Fruit fly (Drosophila melanogaster) whole organism, wandering third instar larva: Measurements from ENCODE around the gene CG13606.

Experiments used
- Abd-B ChIP-seq: fragments of >200 bp; optimal IDR thresholded peaks from 2 replicates; lab custom pipeline; 2017; ENCODE audit warnings: missing biosample characterization, missing genetic modification characterization
- CG32264 ChIP-seq: fragments of 200-800 bp; sonication (Bioruptor generic); optimal IDR thresholded peaks from 2 replicates; lab custom pipeline; 2016; ENCODE audit warnings: missing biosample characterization, missing genetic modification characterization
- CG9705 ChIP-seq: fragments of 200-800 bp; sonication (Bioruptor generic); optimal IDR thresholded peaks from 2 replicates; lab custom pipeline; 2018; ENCODE audit warnings: missing biosample characterization, mild to moderate bottlenecking, missing genetic modification characterization
- CrebA ChIP-seq: fragments of 200-800 bp; sonication (Bioruptor generic); optimal IDR thresholded peaks from 2 replicates; lab custom pipeline; 2016; ENCODE audit warnings: missing biosample characterization, mild to moderate bottlenecking, missing genetic modification characterization, borderline replicate concordance
- Dfd ChIP-seq: fragments of >200 bp; optimal IDR thresholded peaks from 2 replicates; lab custom pipeline; 2017; ENCODE audit warnings: missing biosample characterization, missing genetic modification characterization
- Dif ChIP-seq: fragments of 200-275, 200-300 bp; sonication (Bioruptor generic); optimal IDR thresholded peaks from 2 replicates; lab custom pipeline; 2018; ENCODE audit warnings: missing biosample characterization, missing genetic modification characterization; ENCODE audit not compliant: partially characterized antibody
- GATAd ChIP-seq: sonication (Bioruptor generic); optimal IDR thresholded peaks from 2 replicates; lab custom pipeline; 2016; ENCODE audit warnings: missing biosample characterization, missing genetic modification characterization
- HLH106 ChIP-seq: fragments of 200-800 bp; optimal IDR thresholded peaks from 3 replicates; lab custom pipeline; 2019; ENCODE audit warnings: missing biosample characterization, mild to moderate bottlenecking, missing genetic modification characterization, moderate library complexity
- Hnf4 ChIP-seq: fragments of 200-800 bp; sonication (Bioruptor generic); optimal IDR thresholded peaks from 2 replicates; lab custom pipeline; 2016; ENCODE audit warnings: missing biosample characterization, mild to moderate bottlenecking, missing genetic modification characterization
- Hr78 ChIP-seq: fragments of >200 bp; optimal IDR thresholded peaks from 2 replicates; lab custom pipeline; 2017; ENCODE audit warnings: missing biosample characterization, missing genetic modification characterization
- Hr83 ChIP-seq: fragments of 200-300 bp; sonication (Bioruptor generic); optimal IDR thresholded peaks from 2 replicates; lab custom pipeline; 2016; ENCODE audit warnings: missing biosample characterization, mild to moderate bottlenecking, missing genetic modification characterization, moderate library complexity; ENCODE audit not compliant: poor library complexity, severe bottlenecking
- Jra ChIP-seq: sonication (Bioruptor generic); optimal IDR thresholded peaks from 2 replicates; lab custom pipeline; 2016; ENCODE audit warnings: missing biosample characterization, missing genetic modification characterization
- Mio ChIP-seq: sonication (Bioruptor generic); optimal IDR thresholded peaks from 2 replicates; lab custom pipeline; 2016; ENCODE audit warnings: missing biosample characterization, missing genetic modification characterization
- Myc ChIP-seq: fragments of >200 bp; optimal IDR thresholded peaks from 2 replicates; lab custom pipeline; 2017
- N ChIP-seq: fragments of >200 bp; optimal IDR thresholded peaks from 2 replicates; lab custom pipeline; 2018; ENCODE audit warnings: missing biosample characterization, missing external identifiers, missing genetic modification characterization
- OdsH ChIP-seq: fragments of 200-800 bp; sonication (Bioruptor generic); optimal IDR thresholded peaks from 2 replicates; lab custom pipeline; 2016; ENCODE audit warnings: missing biosample characterization, mild to moderate bottlenecking, missing genetic modification characterization
- Rel ChIP-seq, 2 experiments: fragments of 200-800 bp; sonication (Bioruptor generic) in 1 of 2; optimal IDR thresholded peaks; 2 replicates in 1 of 2; 3 replicates in 1 of 2; lab custom pipeline; 2016 to 2019; ENCODE audit warnings: mild to moderate bottlenecking in 2 of 2, missing biosample characterization in 2 of 2, missing genetic modification characterization in 2 of 2, moderate library complexity in 1 of 2
- Sp1 ChIP-seq: fragments of 200-800 bp; sonication (Bioruptor generic); optimal IDR thresholded peaks from 3 replicates; lab custom pipeline; 2019; ENCODE audit warnings: missing biosample characterization, mild to moderate bottlenecking, missing genetic modification characterization, moderate library complexity
- Vsx2 ChIP-seq: fragments of 200-300, 225-300 bp; sonication (Bioruptor generic); optimal IDR thresholded peaks from 2 replicates; lab custom pipeline; 2018; ENCODE audit warnings: missing biosample characterization, missing genetic modification characterization; ENCODE audit not compliant: partially characterized antibody
- br ChIP-seq: fragments of 200-800 bp; sonication (Bioruptor generic); optimal IDR thresholded peaks from 2 replicates; lab custom pipeline; 2016; ENCODE audit warnings: missing biosample characterization, missing genetic modification characterization
- brk ChIP-seq: fragments of 200-800 bp; sonication (Bioruptor generic); optimal IDR thresholded peaks from 2 replicates; lab custom pipeline; 2016; ENCODE audit warnings: missing biosample characterization, mild to moderate bottlenecking, missing genetic modification characterization
- dl ChIP-seq, 2 experiments: fragments of 175-275, 200-275 bp in 1 of 2; fragments of 200-275 bp in 1 of 2; sonication (Bioruptor generic); optimal IDR thresholded peaks; lab custom pipeline; 2018; ENCODE audit warnings: mild to moderate bottlenecking in 2 of 2, missing biosample characterization in 2 of 2, missing genetic modification characterization in 2 of 2, moderate library complexity in 2 of 2; ENCODE audit not compliant: partially characterized antibody in 2 of 2, insufficient read depth in 1 of 2
- dmrt93B ChIP-seq: fragments of 200-800 bp; sonication (Bioruptor generic); optimal IDR thresholded peaks from 2 replicates; lab custom pipeline; 2018; ENCODE audit warnings: missing biosample characterization, mild to moderate bottlenecking, missing genetic modification characterization
- dsf ChIP-seq: sonication (Bioruptor generic); optimal IDR thresholded peaks from 2 replicates; lab custom pipeline; 2016; ENCODE audit warnings: missing biosample characterization, missing genetic modification characterization, borderline replicate concordance
- ey ChIP-seq: fragments of 200-800 bp; sonication (Bioruptor generic); optimal IDR thresholded peaks from 2 replicates; lab custom pipeline; 2016; ENCODE audit warnings: missing biosample characterization, missing genetic modification characterization
- foxo ChIP-seq, 2 experiments: fragments of 200-800 bp; sonication (Bioruptor generic); optimal IDR thresholded peaks; 2 replicates in 1 of 2; 3 replicates in 1 of 2; lab custom pipeline; 2016 to 2017; ENCODE audit warnings: missing biosample characterization in 2 of 2, missing genetic modification characterization in 2 of 2
- fru ChIP-seq: fragments of 200-800 bp; sonication (Bioruptor generic); optimal IDR thresholded peaks from 3 replicates; lab custom pipeline; 2016; ENCODE audit warnings: missing biosample characterization, mild to moderate bottlenecking, missing genetic modification characterization
- h ChIP-seq: fragments of 200-800 bp; sonication (Bioruptor generic); optimal IDR thresholded peaks from 3 replicates; lab custom pipeline; 2016; ENCODE audit warnings: missing biosample characterization, mild to moderate bottlenecking, missing genetic modification characterization
- jim ChIP-seq: fragments of 175-275, 200-325 bp; sonication (Bioruptor generic); optimal IDR thresholded peaks from 2 replicates; lab custom pipeline; 2016; ENCODE audit warnings: missing biosample characterization, mild to moderate bottlenecking, missing genetic modification characterization
- lola ChIP-seq: fragments of >200 bp; optimal IDR thresholded peaks from 2 replicates; lab custom pipeline; 2017; ENCODE audit warnings: missing biosample characterization, missing genetic modification characterization
- pan ChIP-seq: fragments of >200 bp; optimal IDR thresholded peaks from 2 replicates; lab custom pipeline; 2017
- psq ChIP-seq: fragments of 200-800 bp; sonication (Bioruptor generic); optimal IDR thresholded peaks from 3 replicates; lab custom pipeline; 2017; ENCODE audit warnings: missing biosample characterization, mild to moderate bottlenecking, missing genetic modification characterization, moderate library complexity
- rgr ChIP-seq: fragments of 200-800 bp; sonication (Bioruptor generic); optimal IDR thresholded peaks from 3 replicates; lab custom pipeline; 2016; ENCODE audit warnings: missing biosample characterization, mild to moderate bottlenecking, missing genetic modification characterization
- sage ChIP-seq: fragments of 200-800 bp; sonication (Bioruptor generic); optimal IDR thresholded peaks from 2 replicates; lab custom pipeline; 2016; ENCODE audit warnings: missing biosample characterization, mild to moderate bottlenecking, missing genetic modification characterization
- sv ChIP-seq: fragments of 200-800 bp; sonication (Bioruptor generic); optimal IDR thresholded peaks from 3 replicates; lab custom pipeline; 2016; ENCODE audit warnings: missing biosample characterization, missing genetic modification characterization
- tai ChIP-seq: sonication (Bioruptor generic); optimal IDR thresholded peaks from 2 replicates; lab custom pipeline; 2016; ENCODE audit warnings: missing biosample characterization, missing genetic modification characterization
- usp ChIP-seq: fragments of >200 bp; optimal IDR thresholded peaks from 2 replicates; lab custom pipeline; 2017; ENCODE audit warnings: missing biosample characterization, missing genetic modification characterization
- woc ChIP-seq: sonication (Bioruptor generic); optimal IDR thresholded peaks from 2 replicates; lab custom pipeline; 2016; ENCODE audit warnings: missing biosample characterization, mild to moderate bottlenecking, missing genetic modification characterization

The CG13606 gene

dm6 chr3R:24141013-24141592 lies 31.3 kb upstream of the CG13606 start, which contains the start of gene Kal1 (continued):
- TF ChIP-seq lola (GFP tag; lab: Kevin White, UChicago) (no peak), Vsx2 (GFP tag; lab: Kevin White, UChicago) (no peak), OdsH (GFP tag; lab: Kevin White, UChicago) (peak; percentile 98), psq (peak; percentile 96), Myc (no peak), Sp1 (GFP tag; lab: Kevin White, UChicago) (peak; percentile 99), fru (GFP tag; lab: Kevin White, UChicago) (peak; percentile 96), rgr (GFP tag; lab: Kevin White, UChicago) (peak; percentile 98), HLH106 (tag; lab: Kevin White, UChicago) (peak; percentile 98), GATAd (GFP tag; lab: Kevin White, UChicago) (no peak), CrebA (GFP tag; lab: Kevin White, UChicago) (no peak), pan (lab: Kevin White, UChicago) (no peak), Hnf4 (peak; percentile 93), dsf (GFP tag; lab: Kevin White, UChicago) (peak; percentile 72), sage (peak; percentile 95), tai (GFP tag; lab: Kevin White, UChicago) (no peak), foxo (GFP tag; optimal IDR thresholded peaks at IDR 0.05; lab: Kevin White, UChicago) (peak; percentile 7 to 98), Dif (peak; percentile 55)

- TF ChIP-seq CG9705 (GFP tag; lab: Kevin White, UChicago), result peak; percentile 68
- no peak for TF ChIP-seq Myc
- no peak for TF ChIP-seq Dfd (GFP tag; lab: Kevin White, UChicago)
- TF ChIP-seq woc (GFP tag; lab: Kevin White, UChicago), result peak; percentile 71
- peak; percentile 5 for TF ChIP-seq Hr83 (GFP tag; lab: Kevin White, UChicago)
- no peak for TF ChIP-seq Dif
- TF ChIP-seq rgr (GFP tag; lab: Kevin White, UChicago), result peak; percentile 89
- no peak for TF ChIP-seq Hr78 (GFP tag; lab: Kevin White, UChicago)
- peak; percentile 87 for TF ChIP-seq br
- no peak for TF ChIP-seq CrebA (GFP tag; lab: Kevin White, UChicago)
- TF ChIP-seq sage, result peak; percentile 76
- peak; percentile 83 for TF ChIP-seq brk (GFP tag; lab: Kevin White, UChicago)
- TF ChIP-seq N, result no peak
- TF ChIP-seq h, result peak; percentile 93
- TF ChIP-seq GATAd (GFP tag; lab: Kevin White, UChicago), result no peak
- TF ChIP-seq fru (GFP tag; lab: Kevin White, UChicago), result peak; percentile 91
- no peak for TF ChIP-seq jim (GFP tag; lab: Kevin White, UChicago)
- no peak for TF ChIP-seq usp (GFP tag; lab: Kevin White, UChicago)
- TF ChIP-seq Rel (GFP tag; optimal IDR thresholded peaks at IDR 0.05; lab: Kevin White, UChicago), result no peak
- peak; percentile 47 for TF ChIP-seq Rel (tag; optimal IDR thresholded peaks at IDR 0.05; lab: Kevin White, UChicago)
- peak; percentile 86 for TF ChIP-seq ey
- no peak for TF ChIP-seq lola (GFP tag; lab: Kevin White, UChicago)
- no peak for TF ChIP-seq Mio
- TF ChIP-seq dsf (GFP tag; lab: Kevin White, UChicago), result peak; percentile 25
- peak; percentile 77 for TF ChIP-seq psq
- TF ChIP-seq dmrt93B, result peak; percentile 64
- peak; percentile 87 for TF ChIP-seq HLH106 (tag; lab: Kevin White, UChicago)
- TF ChIP-seq foxo (GFP tag; optimal IDR thresholded peaks at IDR 0.05; lab: Kevin White, UChicago), result peak; percentile 13 to 90
- TF ChIP-seq Abd-B (GFP tag; lab: Kevin White, UChicago), result no peak
- no peak for TF ChIP-seq Vsx2 (GFP tag; lab: Kevin White, UChicago)
- TF ChIP-seq pan (lab: Kevin White, UChicago), result no peak
- no peak for TF ChIP-seq tai (GFP tag; lab: Kevin White, UChicago)
- TF ChIP-seq CG32264 (GFP tag; lab: Kevin White, UChicago), result peak; percentile 82
- TF ChIP-seq sv (GFP tag; lab: Kevin White, UChicago), result no peak
- peak; percentile 88 for TF ChIP-seq Sp1 (GFP tag; lab: Kevin White, UChicago)
- peak; percentile 87 for TF ChIP-seq OdsH (GFP tag; lab: Kevin White, UChicago)
- TF ChIP-seq dl (GFP tag; optimal IDR thresholded peaks at IDR 0.05; lab: Kevin White, UChicago; ENCODE audit: insufficient read depth in 1 of 2, partially characterized antibody in 2 of 2), result no peak
- peak; percentile 80 for TF ChIP-seq Jra
- TF ChIP-seq Hnf4, result peak; percentile 86
- TF ChIP-seq, all 38 proteins: peak for 21
Measured at dm6 chr3R:24142971-24143370, 29.5 kb upstream of the CG13606 start.
